Worm (Caenorhabditis elegans): ENCODE data around the gene lact-8.

DNA sequence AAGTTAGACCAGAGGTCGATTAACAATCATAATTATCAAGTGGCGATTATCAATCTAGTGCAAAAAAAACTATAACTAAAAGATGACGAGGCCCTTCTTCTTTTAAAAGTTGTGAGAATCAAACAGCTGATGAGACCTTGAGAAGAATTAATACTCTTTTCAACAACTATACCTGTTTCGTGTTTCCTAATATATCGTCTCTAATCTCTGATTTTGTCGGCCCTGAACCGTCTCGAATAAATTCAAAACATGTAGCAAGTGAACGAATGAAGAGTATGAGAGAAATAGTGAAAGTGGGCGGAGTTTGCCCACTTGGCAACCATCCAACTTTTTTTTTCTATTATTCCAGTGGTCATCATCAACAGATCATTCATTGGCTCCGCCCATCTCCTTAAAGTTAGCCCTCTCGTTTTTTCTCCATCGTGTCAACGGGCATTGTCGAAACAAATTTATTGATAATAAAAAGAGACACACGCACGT lies 5.8 kb downstream of the lact-8 start, which contains the start of gene Y42A5A.1:
- TF ChIP-seq pha-4 (tag; optimal IDR thresholded peaks at IDR 0.05): no peak
- TF ChIP-seq ets-4 (tag; optimal IDR thresholded peaks at IDR 0.05): no peak
- no peak for TF ChIP-seq ama-1 (optimal IDR thresholded peaks at IDR 0.05)
- no peak for TF ChIP-seq nfya-1 (tag; optimal IDR thresholded peaks at IDR 0.05)
- no peak for TF ChIP-seq unc-55 (GFP tag; optimal IDR thresholded peaks at IDR 0.05)
- TF ChIP-seq pha-2 (tag; optimal IDR thresholded peaks at IDR 0.05): no peak
- TF ChIP-seq odd-2 (tag; optimal IDR thresholded peaks at IDR 0.05): no peak
